Worm (Caenorhabditis elegans): ENCODE data around the gene cutl-29.

Gene cutl-29

DNA sequence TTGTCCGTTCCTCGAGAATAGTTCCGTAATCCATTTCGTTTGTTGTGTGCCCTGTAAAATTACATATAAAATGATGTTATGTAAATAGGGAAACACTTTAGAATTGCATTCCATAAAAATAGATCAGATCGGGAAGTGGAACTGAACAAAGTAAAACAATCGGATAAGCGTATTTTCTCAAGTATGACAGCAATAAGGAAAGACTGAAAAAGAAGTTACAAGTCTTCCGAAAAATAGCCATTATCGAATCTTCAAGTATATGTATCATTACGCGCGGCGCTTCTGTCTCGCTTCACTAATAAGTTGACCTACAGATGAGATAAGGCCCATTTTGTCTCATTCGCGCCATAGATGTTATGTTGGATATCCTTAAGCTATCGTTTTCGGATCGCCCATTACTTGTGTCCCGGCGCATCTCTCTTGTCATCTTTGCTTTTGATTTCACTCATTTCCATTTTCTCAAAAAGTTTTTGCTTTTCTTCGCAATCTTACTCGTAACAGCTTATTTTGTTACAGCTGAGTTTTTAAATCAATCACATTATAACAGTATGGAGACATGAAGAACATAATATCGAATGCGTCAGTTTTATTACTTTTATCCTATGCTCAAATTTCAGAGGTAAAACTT lies 14.5 kb upstream of the cutl-29 start, which contains the start of the genes fis-2 and F13B9.2:
Gene fis-2 (minus strand): TSS at position 51 of the 628 bp plus-strand sequence.
Gene F13B9.2 (plus strand): TSS at position 515 of the 628 bp plus-strand sequence.
- no peak for TF ChIP-seq T20F7.1 (GFP tag; optimal IDR thresholded peaks at IDR 0.05)
- TF ChIP-seq aly-2 (tag; optimal IDR thresholded peaks at IDR 0.05), result no peak
- TF ChIP-seq R02D3.7 (tag; optimal IDR thresholded peaks at IDR 0.05), result no peak
- no peak for TF ChIP-seq nhr-77 (tag; optimal IDR thresholded peaks at IDR 0.05)
- no peak for TF ChIP-seq dve-1 (tag; optimal IDR thresholded peaks at IDR 0.05; ENCODE audit: insufficient read depth)
- TF ChIP-seq hmg-1.1 (GFP tag; IDR thresholded peaks at IDR 0.05), result no peak
- no peak for TF ChIP-seq nhr-111 (GFP tag; optimal IDR thresholded peaks at IDR 0.05)
- no peak for TF ChIP-seq egl-43 (GFP tag; IDR thresholded peaks at IDR 0.05)
- no peak for TF ChIP-seq ceh-82 (tag; optimal IDR thresholded peaks at IDR 0.05)
- no peak for TF ChIP-seq lin-38 (GFP tag; IDR thresholded peaks at IDR 0.05)
- TF ChIP-seq spr-1 (tag; optimal IDR thresholded peaks at IDR 0.05), result no peak
- TF ChIP-seq mdl-1 (tag; optimal IDR thresholded peaks at IDR 0.05), result no peak

DNA sequence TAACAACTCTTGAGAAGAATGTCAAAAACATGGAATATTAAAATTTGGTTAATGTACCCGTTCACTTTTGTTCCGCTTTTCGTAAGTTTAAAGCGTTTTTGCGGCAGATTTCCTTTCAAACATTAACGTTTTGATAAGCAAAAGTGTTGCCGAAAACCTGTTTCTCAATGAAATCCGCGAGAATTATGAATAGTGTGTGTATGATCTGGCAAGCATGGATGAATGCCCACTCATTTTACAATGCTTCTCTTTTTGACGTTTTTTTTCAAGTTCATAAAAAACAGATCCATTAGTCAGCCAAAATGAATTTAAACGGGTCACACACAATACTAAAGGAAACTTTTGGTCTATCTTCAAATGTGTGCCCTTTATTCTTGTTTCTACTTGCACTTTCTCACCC lies 13.2 kb upstream of the cutl-29 start:
- TF ChIP-seq skn-1 (tag; optimal IDR thresholded peaks at IDR 0.05), result no peak
- peak in 1 of 2 experiments; percentile 25 for TF ChIP-seq unc-62 (GFP tag; optimal IDR thresholded peaks at IDR 0.05 in 1 of 2)
- no peak for TF ChIP-seq unc-62 (tag; optimal IDR thresholded peaks at IDR 0.05)
- no peak for TF ChIP-seq ztf-11 (tag; optimal IDR thresholded peaks at IDR 0.05)
- peak; percentile 94 for TF ChIP-seq aha-1 (tag)

DNA sequence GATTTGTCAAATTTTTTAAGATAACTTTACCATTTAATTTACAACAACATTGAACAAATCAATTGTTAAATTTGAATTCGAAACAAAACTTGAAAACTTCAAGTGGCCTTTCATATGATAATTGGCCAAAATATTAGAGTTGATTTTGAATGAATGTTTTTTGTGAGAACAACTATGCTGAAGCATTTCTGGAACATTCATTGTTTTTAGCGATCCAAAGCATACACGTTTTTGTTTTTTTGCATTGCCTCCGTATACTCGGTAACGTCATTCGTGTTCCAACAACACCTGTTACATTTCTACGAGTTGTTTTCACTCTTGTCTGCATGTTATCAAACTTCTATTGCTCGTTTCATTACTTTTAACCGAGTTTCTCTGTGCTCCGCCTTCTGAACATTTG lies 6.2 kb upstream of the cutl-29 start:
- TF ChIP-seq daf-16 (GFP tag; optimal IDR thresholded peaks at IDR 0.05) (peak in 1 of 2 experiments; percentile 92), daf-16 (tag; optimal IDR thresholded peaks at IDR 0.05) (no peak), lin-38 (GFP tag; IDR thresholded peaks at IDR 0.05) (no peak), aha-1 (tag) (peak; percentile 59), jun-1 (tag; optimal IDR thresholded peaks at IDR 0.05) (no peak), mes-2 (tag; optimal IDR thresholded peaks at IDR 0.05; ENCODE audit: poor library complexity, severe bottlenecking) (no peak)

DNA sequence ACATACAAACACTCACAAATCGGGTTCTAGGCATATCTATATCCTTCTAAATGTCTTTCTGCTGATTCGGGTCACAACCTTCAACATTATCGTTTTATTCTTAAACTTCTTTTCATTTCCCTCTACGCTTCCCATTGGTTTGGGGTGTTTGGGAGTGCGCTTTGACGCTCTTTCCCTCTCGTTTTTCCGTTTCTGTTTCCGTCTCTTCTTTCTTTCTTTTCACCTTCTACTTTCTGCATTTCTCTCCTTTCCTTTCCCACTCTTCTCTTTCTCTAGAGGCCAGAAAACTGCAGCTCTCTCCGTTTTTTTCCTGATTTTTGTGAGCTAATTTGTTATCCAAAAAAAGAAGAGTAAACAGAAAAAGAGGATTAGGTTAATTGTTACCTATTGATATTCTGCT lies 5.5 kb upstream of the cutl-29 start:
- TF ChIP-seq nhr-11 (tag; optimal IDR thresholded peaks at IDR 0.05), result peak; percentile 25
- no peak for TF ChIP-seq pha-4 (GFP tag; IDR thresholded peaks at IDR 0.05)
- TF ChIP-seq pha-4 (tag; optimal IDR thresholded peaks at IDR 0.05), result no peak

ce11 chrX:8274869-8275268 lies 4.0 kb upstream of the cutl-29 start, which contains the start of gene ksr-1:
TSS of gene ksr-1 (plus strand) at chrX:8275169.
- TF ChIP-seq Y48G9A.11 (GFP tag; IDR thresholded peaks at IDR 0.05) (no peak), F44E2.7 (GFP tag; IDR thresholded peaks at IDR 0.05) (no peak), ceh-82 (tag; optimal IDR thresholded peaks at IDR 0.05) (no peak), F26F4.8 (GFP tag; conservative IDR thresholded peaks at IDR 0.05) (no peak), nhr-102 (tag; optimal IDR thresholded peaks at IDR 0.05) (no peak), Y5F2A.4 (GFP tag; optimal IDR thresholded peaks at IDR 0.05) (no peak)

ce11 chrX:8273496-8273895 lies 2.7 kb upstream of the cutl-29 start:
- TF ChIP-seq ztf-7 (tag; optimal IDR thresholded peaks at IDR 0.05), result no peak

DNA sequence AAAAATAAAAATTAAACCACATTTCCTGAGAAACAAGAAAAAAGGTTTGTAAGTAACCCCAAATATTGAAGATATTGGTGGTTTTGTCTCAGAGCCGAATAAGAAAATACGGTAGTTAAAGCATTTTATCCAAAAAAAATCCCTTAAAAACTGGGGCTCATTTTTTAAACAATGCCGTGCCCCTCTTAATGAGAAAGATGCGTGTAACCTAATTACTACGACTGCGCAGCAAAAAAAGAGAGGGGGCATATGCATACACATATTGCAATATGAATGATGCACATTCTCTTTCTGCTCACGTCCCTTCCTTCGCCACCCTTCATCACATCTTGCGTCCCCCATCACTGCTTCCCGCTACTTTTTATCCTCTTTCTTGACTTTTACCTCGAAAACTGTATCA lies 2.7 kb downstream of the cutl-29 start:
- no peak for TF ChIP-seq F49E8.2 (tag; optimal IDR thresholded peaks at IDR 0.05; ENCODE audit: borderline replicate concordance)
- no peak for TF ChIP-seq unc-62 (GFP tag; optimal IDR thresholded peaks at IDR 0.05 in 1 of 2)
- TF ChIP-seq unc-62 (tag; optimal IDR thresholded peaks at IDR 0.05), result no peak
- no peak for TF ChIP-seq lir-3 (tag; optimal IDR thresholded peaks at IDR 0.05)
- no peak for TF ChIP-seq lin-15B (tag; optimal IDR thresholded peaks at IDR 0.05)
- TF ChIP-seq daf-12 (tag; optimal IDR thresholded peaks at IDR 0.05), result no peak
- TF ChIP-seq zfp-3 (GFP tag; conservative IDR thresholded peaks at IDR 0.05), result no peak
- TF ChIP-seq sdz-12 (GFP tag; optimal IDR thresholded peaks at IDR 0.05), result no peak
- no peak for TF ChIP-seq ztf-11 (tag; optimal IDR thresholded peaks at IDR 0.05)
- TF ChIP-seq R02D3.7 (tag; optimal IDR thresholded peaks at IDR 0.05), result no peak
- no peak for TF ChIP-seq mdl-1 (tag; optimal IDR thresholded peaks at IDR 0.05)
